Fruit fly (Drosophila melanogaster): ENCODE results near the gene sqd.
A peak's percentile ranks its signal among the peaks of the same experiment; 100 is the strongest.

Gene sqd

dm6 chr3R:13645874-13646370, at the start of gene sqd (continued):
- TF ChIP-seq dan (GFP tag; IDR thresholded peaks at IDR 0.05) (no peak), ara (GFP tag; IDR thresholded peaks at IDR 0.05) (peak; percentile 43; the same call in 1 of the 2 replicates), CG10209 (GFP tag; optimal IDR thresholded peaks at IDR 0.05) (peak; percentile 60), sob (GFP tag; IDR thresholded peaks at IDR 0.05) (0 out of 2 replicates have a peak, but pooled peaks have one; percentile 28), ci (GFP tag; IDR thresholded peaks at IDR 0.05) (peak; percentile 65; the same call in 1 of the 3 replicates), CG4617 (GFP tag; optimal IDR thresholded peaks at IDR 0.05; ENCODE audit: borderline replicate concordance) (peak; percentile 72), CTCF (GFP tag; optimal IDR thresholded peaks at IDR 0.05) (peak; percentile 4), CG7839 (tag; optimal IDR thresholded peaks at IDR 0.05) (peak; percentile 11), CG1024 (GFP tag; IDR thresholded peaks at IDR 0.05) (no peak), ssp (GFP tag; IDR thresholded peaks at IDR 0.05) (peak; percentile 85), CG6254 (GFP tag; optimal IDR thresholded peaks at IDR 0.05) (peak; percentile 23), CG18011 (GFP tag; optimal IDR thresholded peaks at IDR 0.05) (peak; percentile 58), Jarid2 (GFP tag; optimal IDR thresholded peaks at IDR 0.05) (no peak), gcm2 (GFP tag; optimal IDR thresholded peaks at IDR 0.05) (no peak), CG1603 (tag; optimal IDR thresholded peaks at IDR 0.05) (peak; percentile 83), Med (GFP tag) (peak; percentile 95), CG10462 (GFP tag; optimal IDR thresholded peaks at IDR 0.05) (no peak), CG34376 (GFP tag; optimal IDR thresholded peaks at IDR 0.05) (peak; percentile 54), pfk (GFP tag; optimal IDR thresholded peaks at IDR 0.05) (peak; percentile 28), ash1 (GFP tag; optimal IDR thresholded peaks at IDR 0.05) (no peak), CG7963 (GFP tag; IDR thresholded peaks at IDR 0.05; ENCODE audit: partially characterized antibody) (no peak), ab (GFP tag; optimal IDR thresholded peaks at IDR 0.05) (no peak), Drgx (GFP tag; IDR thresholded peaks at IDR 0.05) (no peak), row (GFP tag; IDR thresholded peaks at IDR 0.05) (peak; percentile 75), Atf6 (GFP tag; IDR thresholded peaks at IDR 0.05) (peak; percentile 38; the same call in 1 of the 2 replicates), CG4360 (GFP tag; IDR thresholded peaks at IDR 0.05) (0 out of 2 replicates have a peak, but pooled peaks have one; percentile 15), Usf (GFP tag; optimal IDR thresholded peaks at IDR 0.05) (no peak), gro (GFP tag; optimal IDR thresholded peaks at IDR 0.05) (peak; percentile 49), H15 (GFP tag; IDR thresholded peaks at IDR 0.05) (no peak), tna (GFP tag; IDR thresholded peaks at IDR 0.05; ENCODE audit: partially characterized antibody) (no peak), Aef1 (GFP tag; IDR thresholded peaks at IDR 0.05) (no peak), CG17829 (tag; optimal IDR thresholded peaks at IDR 0.05) (peak; percentile 29), Kr (GFP tag; optimal IDR thresholded peaks at IDR 0.05) (no peak), zfh2 (GFP tag; optimal IDR thresholded peaks at IDR 0.05) (peak; percentile 20), CG2120 (GFP tag; optimal IDR thresholded peaks at IDR 0.05) (peak; percentile 37), salm (tag; optimal IDR thresholded peaks at IDR 0.05) (peak; percentile 12), CG7372 (GFP tag; IDR thresholded peaks at IDR 0.05) (peak; percentile 51; the same call in 1 of the 2 replicates), odd (GFP tag; optimal IDR thresholded peaks at IDR 0.05) (peak; percentile 63), sima (GFP tag; optimal IDR thresholded peaks at IDR 0.05) (no peak), CG9932 (GFP tag; IDR thresholded peaks at IDR 0.05) (no peak), CG14441 (GFP tag; IDR thresholded peaks at IDR 0.05) (peak; percentile 56; the same call in 1 of the 2 replicates), Six4 (GFP tag; optimal IDR thresholded peaks at IDR 0.05) (no peak), Scr (GFP tag; IDR thresholded peaks at IDR 0.05; ENCODE audit: partially characterized antibody) (peak; percentile 30; the same call in 1 of the 2 replicates), gem (tag; optimal IDR thresholded peaks at IDR 0.05) (peak; percentile 36), Mrtf (GFP tag; IDR thresholded peaks at IDR 0.05) (no peak), CG2202 (tag; optimal IDR thresholded peaks at IDR 0.05) (peak; percentile 5), stc (GFP tag; IDR thresholded peaks at IDR 0.05) (peak; percentile 41; the same call in 1 of the 2 replicates), pzg (GFP tag; optimal IDR thresholded peaks at IDR 0.05) (peak; percentile 58), Meics (GFP tag; optimal IDR thresholded peaks at IDR 0.05) (peak; percentile 68), Mad (GFP tag; optimal IDR thresholded peaks at IDR 0.05) (peak; percentile 25), CG13287 (GFP tag; IDR thresholded peaks at IDR 0.05; ENCODE audit: partially characterized antibody) (peak; percentile 7; the same call in 1 of the 2 replicates)
